Fruit fly (Drosophila melanogaster): ENCODE measurements around the gene PolZ2.

PolZ2 gene

dm6 chr3R:5622985-5623630 is 34.4 kb downstream of the PolZ2 start (continued):
- peak; percentile 54 for TF ChIP-seq cato (GFP tag; optimal IDR thresholded peaks at IDR 0.05; ENCODE audit: borderline replicate concordance)
- TF ChIP-seq CG9932 (GFP tag; IDR thresholded peaks at IDR 0.05), result no peak
- TF ChIP-seq CG12942 (GFP tag; optimal IDR thresholded peaks at IDR 0.05), result peak; percentile 81
- no peak for TF ChIP-seq Dp (GFP tag; optimal IDR thresholded peaks at IDR 0.05)
- no peak for TF ChIP-seq Usf (GFP tag; optimal IDR thresholded peaks at IDR 0.05)
- peak; percentile 77 for TF ChIP-seq CG12236 (GFP tag; optimal IDR thresholded peaks at IDR 0.05)
- TF ChIP-seq CG6683 (GFP tag; optimal IDR thresholded peaks at IDR 0.05), result peak; percentile 70
- TF ChIP-seq MESR4 (GFP tag; optimal IDR thresholded peaks at IDR 0.05), result peak; percentile 49
- peak; percentile 75 for TF ChIP-seq CG12219 (GFP tag; optimal IDR thresholded peaks at IDR 0.05)
- TF ChIP-seq tin (GFP tag; optimal IDR thresholded peaks at IDR 0.05), result peak; percentile 56
- peak; percentile 65 for TF ChIP-seq Sry-β (GFP tag; optimal IDR thresholded peaks at IDR 0.05)
- no peak for TF ChIP-seq jing (GFP tag; optimal IDR thresholded peaks at IDR 0.05)
- no peak for TF ChIP-seq H2.0 (GFP tag; IDR thresholded peaks at IDR 0.05)
- no peak for TF ChIP-seq ap (GFP tag; IDR thresholded peaks at IDR 0.05)
- no peak for TF ChIP-seq so (GFP tag; IDR thresholded peaks at IDR 0.05)
- TF ChIP-seq Dad (GFP tag; optimal IDR thresholded peaks at IDR 0.05), result peak; percentile 63
- peak; percentile 64 for TF ChIP-seq CG3163 (GFP tag; optimal IDR thresholded peaks at IDR 0.05)
- no peak for TF ChIP-seq cad (GFP tag; optimal IDR thresholded peaks at IDR 0.05)
- TF ChIP-seq CG4707 (GFP tag; optimal IDR thresholded peaks at IDR 0.05), result peak; percentile 89
- peak; percentile 63 for TF ChIP-seq kah (GFP tag; optimal IDR thresholded peaks at IDR 0.05)
- TF ChIP-seq CG30431 (GFP tag; optimal IDR thresholded peaks at IDR 0.05), result no peak
- no peak for TF ChIP-seq CG6175 (GFP tag; IDR thresholded peaks at IDR 0.05)
- TF ChIP-seq Dip3 (GFP tag; optimal IDR thresholded peaks at IDR 0.05), result no peak
- TF ChIP-seq CG12104 (GFP tag; optimal IDR thresholded peaks at IDR 0.05), result peak; percentile 34
- TF ChIP-seq Nf-YB (GFP tag; optimal IDR thresholded peaks at IDR 0.05), result peak; percentile 63
- no peak for TF ChIP-seq Ets65A (GFP tag)
- TF ChIP-seq pzg (GFP tag; optimal IDR thresholded peaks at IDR 0.05), result peak; percentile 30
- TF ChIP-seq CG9817 (tag; optimal IDR thresholded peaks at IDR 0.05), result peak; percentile 42
- no peak for TF ChIP-seq Lpt (GFP tag; optimal IDR thresholded peaks at IDR 0.05)
- no peak for TF ChIP-seq al (GFP tag; IDR thresholded peaks at IDR 0.05)
- peak; percentile 64 for TF ChIP-seq CG8281 (tag; optimal IDR thresholded peaks at IDR 0.05)
- no peak for TF ChIP-seq Neu2 (GFP tag; optimal IDR thresholded peaks at IDR 0.05; ENCODE audit: borderline replicate concordance)
- peak; percentile 81 for TF ChIP-seq Hey (tag; optimal IDR thresholded peaks at IDR 0.05)
- TF ChIP-seq zen (tag; optimal IDR thresholded peaks at IDR 0.05), result peak; percentile 92
- peak; percentile 63 for TF ChIP-seq Ets97D (GFP tag; optimal IDR thresholded peaks at IDR 0.05)
- TF ChIP-seq ATbp (GFP tag; optimal IDR thresholded peaks at IDR 0.05), result peak; percentile 93
- TF ChIP-seq crc (GFP tag; optimal IDR thresholded peaks at IDR 0.05), result peak; percentile 50
- TF ChIP-seq CG43689 (GFP tag; IDR thresholded peaks at IDR 0.05), result no peak
- TF ChIP-seq CG6765 (GFP tag; optimal IDR thresholded peaks at IDR 0.05), result peak; percentile 71
- no peak for TF ChIP-seq hbn (GFP tag; IDR thresholded peaks at IDR 0.05; ENCODE audit: partially characterized antibody)
- no peak for TF ChIP-seq CG3847 (GFP tag; IDR thresholded peaks at IDR 0.05)
- TF ChIP-seq Sin3A (optimal IDR thresholded peaks at IDR 0.05), result no peak
- TF ChIP-seq Sry-δ (GFP tag; optimal IDR thresholded peaks at IDR 0.05), result peak; percentile 21
- TF ChIP-seq CG5953 (GFP tag; IDR thresholded peaks at IDR 0.05), result no peak
- TF ChIP-seq CG6689 (GFP tag; IDR thresholded peaks at IDR 0.05), result no peak
- peak; percentile 83 for TF ChIP-seq eyg (GFP tag; optimal IDR thresholded peaks at IDR 0.05)
- no peak for TF ChIP-seq sob (GFP tag; IDR thresholded peaks at IDR 0.05)
- no peak for TF ChIP-seq CG6854 (GFP tag; optimal IDR thresholded peaks at IDR 0.05)
- no peak for TF ChIP-seq yki (optimal IDR thresholded peaks at IDR 0.05)
- TF ChIP-seq CG10267 (tag; optimal IDR thresholded peaks at IDR 0.05), result peak; percentile 97
- TF ChIP-seq ERR (GFP tag; optimal IDR thresholded peaks at IDR 0.05), result peak; percentile 68
- TF ChIP-seq CG13624 (GFP tag; optimal IDR thresholded peaks at IDR 0.05), result peak; percentile 28

All from whole organism, embryonic.